Worm (Caenorhabditis elegans) whole organism, L4 larva: ENCODE data around the gene nlp-29.

Experiments
- F44E2.7 ChIP-seq: fragments of 200-800 bp; sonication (Bioruptor generic); IDR thresholded peaks from 2 replicates; pipeline ENCODE4 v2.1.2; 2022; ENCODE audit warnings: missing genetic modification characterization, missing compliant biosample characterization
- T20F7.1 ChIP-seq: fragments of 200-800 bp; sonication (Bioruptor generic); optimal IDR thresholded peaks from 2 replicates; lab custom pipeline; 2018; ENCODE audit warnings: mild to moderate bottlenecking, missing genetic modification characterization, missing compliant biosample characterization
- Y48G9A.11 ChIP-seq: fragments of 200-800 bp; sonication (Bioruptor generic); IDR thresholded peaks from 2 replicates; pipeline ENCODE4 v1.3.6; 2022; ENCODE audit warnings: missing genetic modification reagents, missing genetic modification characterization, missing compliant biosample characterization
- Y5F2A.4 ChIP-seq: fragments of 200-800 bp; sonication (Bioruptor generic); optimal IDR thresholded peaks from 2 replicates; lab custom pipeline; 2018; ENCODE audit warnings: mild to moderate bottlenecking, missing genetic modification characterization, missing compliant biosample characterization
- aha-1 ChIP-seq: fragments of 150-350 bp; peaks from one replicate; lab custom pipeline; 2014; ENCODE audit warnings: missing biosample characterization, missing genetic modification characterization
- ama-1 ChIP-seq: fragments of 150-350 bp; optimal IDR thresholded peaks from 2 replicates; lab custom pipeline; 2014; ENCODE audit warnings: inconsistent platforms, mixed read lengths
- ceh-28 ChIP-seq: fragments of 150-350 bp; optimal IDR thresholded peaks from 2 replicates; lab custom pipeline; 2014; ENCODE audit warnings: missing biosample characterization, missing genetic modification reagents, missing genetic modification characterization
- ceh-62 ChIP-seq: sonication (generic microtip); optimal IDR thresholded peaks from 2 replicates; lab custom pipeline; 2017; ENCODE audit warnings: missing biosample characterization, missing genetic modification characterization
- ceh-82 ChIP-seq: sonication (generic microtip); optimal IDR thresholded peaks from 2 replicates; lab custom pipeline; 2017; ENCODE audit warnings: missing biosample characterization, missing genetic modification characterization
- ctbp-1 ChIP-seq: fragments of 200-800 bp; sonication (Bioruptor generic); IDR thresholded peaks from 2 replicates; pipeline ENCODE4 v1.3.6; 2022; ENCODE audit warnings: missing genetic modification reagents, missing genetic modification characterization, missing compliant biosample characterization
- daf-16 ChIP-seq, 3 experiments: sonication (generic microtip); optimal IDR thresholded peaks; 2 replicates each; lab custom pipeline; 2016 to 2017; ENCODE audit warnings: missing genetic modification characterization in 3 of 3, missing genetic modification reagents in 3 of 3, mild to moderate bottlenecking in 2 of 3, missing compliant biosample characterization in 2 of 3, missing biosample characterization in 1 of 3, moderate library complexity in 1 of 3
- daf-19 ChIP-seq: fragments of 200-800 bp; sonication (Bioruptor generic); conservative IDR thresholded peaks from 2 replicates; pipeline ENCODE4 v1.3.6; 2022; ENCODE audit warnings: missing genetic modification characterization, missing compliant biosample characterization
- dmd-6 ChIP-seq: fragments of 200-800 bp; sonication (Bioruptor generic); IDR thresholded peaks from 2 replicates; pipeline ENCODE4 v1.3.6; 2022; ENCODE audit warnings: missing genetic modification reagents, missing genetic modification characterization, missing compliant biosample characterization
- egl-43 ChIP-seq: fragments of 200-800 bp; sonication (Bioruptor generic); IDR thresholded peaks from 2 replicates; pipeline ENCODE4 v1.3.6; 2022; ENCODE audit warnings: missing genetic modification reagents, missing genetic modification characterization, missing compliant biosample characterization
- hlh-30 ChIP-seq: sonication (generic microtip); optimal IDR thresholded peaks from 2 replicates; lab custom pipeline; 2017; ENCODE audit warnings: antibody characterized with exemption, mild to moderate bottlenecking, missing genetic modification characterization, missing compliant biosample characterization; ENCODE audit not compliant: insufficient read depth
- hmg-1.1 ChIP-seq: fragments of 200-800 bp; sonication (Bioruptor generic); IDR thresholded peaks from 2 replicates; pipeline ENCODE4 v1.3.6; 2022; ENCODE audit warnings: missing genetic modification reagents, missing genetic modification characterization, missing compliant biosample characterization
- jun-1 ChIP-seq: fragments of 150-350 bp; optimal IDR thresholded peaks from 2 replicates; lab custom pipeline; 2014; ENCODE audit warnings: missing biosample characterization, missing genetic modification reagents, missing genetic modification characterization
- lin-1 ChIP-seq: fragments of 200-800 bp; sonication (Bioruptor generic); IDR thresholded peaks from 2 replicates; pipeline ENCODE4 v1.3.6; 2022; ENCODE audit warnings: missing genetic modification reagents, missing genetic modification characterization, missing compliant biosample characterization
- lin-15B ChIP-seq: fragments of 150-350 bp; sonication (generic microtip); optimal IDR thresholded peaks from 3 replicates; lab custom pipeline; 2014; ENCODE audit warnings: missing biosample characterization, missing genetic modification characterization
- lin-29 ChIP-seq: fragments of 200-800 bp; sonication (Bioruptor generic); IDR thresholded peaks from 2 replicates; pipeline ENCODE4 v1.3.6; 2022; ENCODE audit warnings: missing genetic modification reagents, missing genetic modification characterization, missing compliant biosample characterization
- lsy-2 ChIP-seq, 2 experiments: fragments of 150-350 bp in 1 of 2; sonication (generic microtip) in 1 of 2; optimal IDR thresholded peaks; 2 replicates each; lab custom pipeline; 2014 to 2017; ENCODE audit warnings: missing biosample characterization in 2 of 2, missing genetic modification characterization in 2 of 2
- madf-9 ChIP-seq: fragments of 200-800 bp; sonication (Bioruptor generic); conservative IDR thresholded peaks from 2 replicates; pipeline ENCODE4 v1.3.6; 2022; ENCODE audit warnings: missing genetic modification reagents, missing genetic modification characterization, missing compliant biosample characterization
- mxl-2 ChIP-seq: fragments of 200-800 bp; sonication (Bioruptor generic); conservative IDR thresholded peaks from 2 replicates; pipeline ENCODE4 v1.3.6; 2022; ENCODE audit warnings: missing genetic modification reagents, missing genetic modification characterization, missing compliant biosample characterization
- mxl-3 ChIP-seq: fragments of 200-800 bp; sonication (Bioruptor generic); optimal IDR thresholded peaks from 2 replicates; lab custom pipeline; 2018; ENCODE audit warnings: mild to moderate bottlenecking, missing genetic modification characterization, missing compliant biosample characterization
- nhr-237 ChIP-seq: sonication (generic microtip); optimal IDR thresholded peaks from 2 replicates; lab custom pipeline; 2017; ENCODE audit warnings: missing biosample characterization, missing genetic modification characterization
- nhr-25 ChIP-seq: sonication (generic microtip); optimal IDR thresholded peaks from 2 replicates; lab custom pipeline; 2017; ENCODE audit warnings: missing genetic modification characterization, mild to moderate bottlenecking, missing compliant biosample characterization, antibody characterized with exemption, moderate library complexity, borderline replicate concordance; ENCODE audit not compliant: insufficient read depth
- nhr-28 ChIP-seq: fragments of 150-350 bp; optimal IDR thresholded peaks from 2 replicates; lab custom pipeline; 2014; ENCODE audit warnings: missing biosample characterization, missing genetic modification characterization
- nhr-48 ChIP-seq: sonication (generic microtip); optimal IDR thresholded peaks from 2 replicates; lab custom pipeline; 2016; ENCODE audit warnings: mild to moderate bottlenecking, missing genetic modification characterization, missing compliant biosample characterization
- pqm-1 ChIP-seq: sonication (generic microtip); optimal IDR thresholded peaks from 2 replicates; lab custom pipeline; 2017; ENCODE audit warnings: missing biosample characterization, missing genetic modification characterization
- set-16 ChIP-seq: fragments of 200-800 bp; sonication (Bioruptor generic); IDR thresholded peaks from 2 replicates; pipeline ENCODE4 v1.3.6; 2022; ENCODE audit warnings: missing genetic modification reagents, missing genetic modification characterization, missing compliant biosample characterization
- unc-130 ChIP-seq: sonication (generic microtip); optimal IDR thresholded peaks from 2 replicates; lab custom pipeline; 2016; ENCODE audit warnings: missing genetic modification reagents, missing genetic modification characterization, missing compliant biosample characterization
- unc-62 ChIP-seq, 3 experiments: fragments of 150-350 bp in 1 of 3; sonication (generic microtip); optimal IDR thresholded peaks in 2 of 3; peaks in 1 of 3; 1 replicate in 1 of 3; 2 replicates in 2 of 3; lab custom pipeline; 2014 to 2017; ENCODE audit warnings: missing biosample characterization in 3 of 3, missing genetic modification characterization in 3 of 3, missing genetic modification reagents in 3 of 3, missing genotype in 1 of 3
- zfp-3 ChIP-seq: fragments of 200-800 bp; sonication (Bioruptor generic); conservative IDR thresholded peaks from 2 replicates; pipeline ENCODE4 v1.3.6; 2022; ENCODE audit warnings: missing genetic modification reagents, missing genetic modification characterization, missing compliant biosample characterization
- zip-11 ChIP-seq: fragments of 200-800 bp; sonication (Bioruptor generic); IDR thresholded peaks from 2 replicates; pipeline ENCODE4 v1.3.6; 2022; ENCODE audit warnings: missing genetic modification characterization, missing compliant biosample characterization

The nlp-29 gene

ce11 chrV:3984178-3984577 lies at the start of gene nlp-29:
nlp-29 (plus strand) TSS chrV:3984425.
- TF ChIP-seq lsy-2 (tag; optimal IDR thresholded peaks at IDR 0.05; lab: Kevin White, UChicago) (peak in 1 of 2 experiments; percentile 2), mxl-3 (GFP tag; lab: Kevin White, UChicago) (peak; percentile 38), hlh-30 (tag; lab: Kevin White, UChicago) (peak; percentile 56), dmd-6 (GFP tag; lab: Robert Waterston, UW) (peak; percentile 16; the same call in 1 of the 2 replicates), nhr-237 (tag; lab: Kevin White, UChicago) (no peak), ctbp-1 (GFP tag; lab: Robert Waterston, UW) (no peak), nhr-25 (peak; percentile 47)
- TF ChIP-seq, all 104 proteins: peak for 5

- TF ChIP-seq Y48G9A.11 (no peak), ctbp-1 (GFP tag; lab: Robert Waterston, UW) (no peak), dmd-6 (GFP tag; lab: Robert Waterston, UW) (0 out of 2 replicates have a peak, but pooled peaks have one; percentile 34), zip-11 (no peak), ceh-82 (tag; lab: Kevin White, UChicago) (no peak), nhr-28 (peak; percentile 86), lin-1 (GFP tag; lab: Robert Waterston, UW) (no peak), pqm-1 (peak; percentile 7)
Measured at ce11 chrV:3935892-3936478, 48.2 kb upstream of the nlp-29 start, which contains the start of gene cyp-35A5. cyp-35A5 (plus strand) TSS chrV:3936326.

ce11 chrV:3938789-3939188 lies 45.4 kb upstream of the nlp-29 start, which contains the start of gene cyp-35B1:
cyp-35B1 (plus strand) TSS chrV:3939032.
- TF ChIP-seq ceh-62 (tag; lab: Kevin White, UChicago) (no peak), nhr-28 (peak; percentile 92), daf-16 (GFP tag; optimal IDR thresholded peaks at IDR 0.05; lab: Kevin White, UChicago) (no peak), daf-16 (tag; optimal IDR thresholded peaks at IDR 0.05; lab: Kevin White, UChicago) (peak; percentile 68)
- TF ChIP-seq, all 104 proteins: peak for 2

- TF ChIP-seq unc-62 (GFP tag; optimal IDR thresholded peaks at IDR 0.05 in 1 of 2; lab: Kevin White, UChicago) (no peak), unc-62 (tag; optimal IDR thresholded peaks at IDR 0.05; lab: Kevin White, UChicago) (no peak), nhr-28 (peak; percentile 34)
Measured at ce11 chrV:3941860-3942259, 42.4 kb upstream of the nlp-29 start, which contains the start of gene cyp-35B2. cyp-35B2 (plus strand) TSS chrV:3942160.

ce11 chrV:3943364-3943763 lies 40.9 kb upstream of the nlp-29 start:
- TF ChIP-seq zfp-3 (GFP tag; lab: Robert Waterston, UW) (no peak), T20F7.1 (no peak), aha-1 (tag; lab: Kevin White, UChicago) (peak; percentile 97), lin-15B (tag; lab: Kevin White, UChicago) (no peak)
- TF ChIP-seq, all 104 proteins: peak for 1

ce11 chrV:3945053-3945452 lies 39.2 kb upstream of the nlp-29 start, which contains the start of gene cyp-35B3:
cyp-35B3 (plus strand) TSS chrV:3945353.
- no peak for TF ChIP-seq hmg-1.1 (GFP tag; lab: Robert Waterston, UW)
- no peak for TF ChIP-seq ceh-62 (tag; lab: Kevin White, UChicago)
- TF ChIP-seq nhr-48: no peak
- no peak for TF ChIP-seq egl-43 (GFP tag; lab: Robert Waterston, UW)
- TF ChIP-seq nhr-25: no peak
- TF ChIP-seq mxl-2 (GFP tag; lab: Robert Waterston, UW): no peak
- no peak for TF ChIP-seq madf-9 (GFP tag; lab: Robert Waterston, UW)
- no peak for TF ChIP-seq daf-19 (GFP tag; lab: Robert Waterston, UW)
- no peak for TF ChIP-seq Y5F2A.4
- TF ChIP-seq ceh-28 (tag; lab: Kevin White, UChicago): no peak
- TF ChIP-seq F44E2.7 (GFP tag; lab: Robert Waterston, UW): no peak
- TF ChIP-seq set-16 (GFP tag; lab: Robert Waterston, UW): no peak
- TF ChIP-seq lin-29 (GFP tag; lab: Robert Waterston, UW): no peak
- TF ChIP-seq unc-130 (GFP tag; lab: Kevin White, UChicago): no peak
- no peak for TF ChIP-seq jun-1 (tag; lab: Kevin White, UChicago)
- TF ChIP-seq ama-1 (lab: Kevin White, UChicago): no peak
